Worm (Caenorhabditis elegans) whole organism, L3 larva: ENCODE measurements around the gene Y70C5B.2.

Source experiments
- ceh-82 ChIP-seq: fragments of 150-350 bp; optimal IDR thresholded peaks from 2 replicates; lab custom pipeline; 2014; ENCODE audit warnings: missing biosample characterization, missing genetic modification characterization
- unc-39 ChIP-seq: sonication (generic microtip); optimal IDR thresholded peaks from 4 replicates; lab custom pipeline; 2017; ENCODE audit warnings: missing biosample characterization, missing genetic modification characterization
- ztf-11 ChIP-seq: fragments of 150-350 bp; optimal IDR thresholded peaks from 2 replicates; lab custom pipeline; 2014; ENCODE audit warnings: missing biosample characterization, missing genetic modification characterization

DNA sequence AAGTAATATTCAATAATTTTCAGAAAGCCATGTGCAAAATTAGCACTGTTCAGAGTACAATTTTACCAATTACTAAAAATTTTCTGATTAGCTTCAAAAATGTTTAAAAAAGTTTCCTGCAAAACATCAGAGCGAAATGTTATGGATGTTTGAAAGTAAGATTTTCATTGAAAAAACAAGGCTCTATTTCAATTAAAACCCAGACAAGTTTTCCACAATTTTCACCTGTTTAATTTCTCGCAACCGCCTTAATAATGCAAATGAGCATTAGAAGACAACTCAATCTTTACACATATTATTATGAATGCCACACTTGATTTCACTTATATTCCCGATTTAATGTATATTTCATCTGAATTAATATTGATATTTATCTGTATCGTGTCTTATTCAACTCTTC lies 33.8 kb upstream of the Y70C5B.2 start, which contains the start of gene srz-101:
- TF ChIP-seq unc-39 (tag; lab: Kevin White, UChicago) (no peak), ztf-11 (tag; lab: Kevin White, UChicago) (no peak), ceh-82 (no peak)
